Worm (Caenorhabditis elegans): Measurements from ENCODE around the gene pxmp-4.

- TF ChIP-seq ama-1 (optimal IDR thresholded peaks at IDR 0.05) (no peak), ZK546.5 (tag; optimal IDR thresholded peaks at IDR 0.05) (no peak), lin-15B (tag; optimal IDR thresholded peaks at IDR 0.05) (no peak), nhr-76 (tag; optimal IDR thresholded peaks at IDR 0.05) (no peak), ztf-11 (tag; optimal IDR thresholded peaks at IDR 0.05) (no peak), nhr-28 (tag; optimal IDR thresholded peaks at IDR 0.05) (no peak), zag-1 (tag; optimal IDR thresholded peaks at IDR 0.05) (no peak), lsy-12 (tag; optimal IDR thresholded peaks at IDR 0.05) (no peak)
Observed at ce11 chrIV:299190-299589, 37.8 kb downstream of the pxmp-4 start.
